Fruit fly (Drosophila melanogaster) whole organism, larva: Measurements from ENCODE around the gene pygo.

Experiments used
- noc ChIP-seq: fragments of 200-800 bp; sonication (Bioruptor generic); optimal IDR thresholded peaks from 3 replicates; lab custom pipeline; 2019; ENCODE audit warnings: missing biosample characterization, mild to moderate bottlenecking, missing genetic modification characterization, moderate library complexity

Gene pygo

dm6 chr3R:31564588-31564987, 15.9 kb downstream of the pygo start:
- TF ChIP-seq noc (tag; lab: Kevin White, UChicago), result no peak

dm6 chr3R:31564164-31564563, 16.3 kb downstream of the pygo start:
- TF ChIP-seq noc (tag; lab: Kevin White, UChicago), result no peak

- no peak for TF ChIP-seq noc (tag; lab: Kevin White, UChicago)
Measured at dm6 chr3R:31559781-31560180, 20.7 kb downstream of the pygo start.

dm6 chr3R:31558720-31559280, 21.7 kb downstream of the pygo start:
- TF ChIP-seq noc (tag; lab: Kevin White, UChicago), result no peak

- no peak for TF ChIP-seq noc (tag; lab: Kevin White, UChicago)
Measured at dm6 chr3R:31550910-31551309, 29.6 kb downstream of the pygo start.

dm6 chr3R:31548766-31549510, 31.6 kb downstream of the pygo start:
- no peak for TF ChIP-seq noc (tag; lab: Kevin White, UChicago)

- TF ChIP-seq noc (tag; lab: Kevin White, UChicago), result no peak
Measured at dm6 chr3R:31542721-31543120, 37.8 kb downstream of the pygo start, which contains the start of gene nyo. Gene nyo (plus strand): TSS chr3R:31543032.

- no peak for TF ChIP-seq noc (tag; lab: Kevin White, UChicago)
Measured at dm6 chr3R:31541915-31542314, 38.6 kb downstream of the pygo start.

- no peak for TF ChIP-seq noc (tag; lab: Kevin White, UChicago)
Measured at dm6 chr3R:31527875-31528274, 52.6 kb downstream of the pygo start.
